Worm (Caenorhabditis elegans) whole organism, mixed stage, embryonic: ENCODE measurements around the gene srh-21.

Experiments used
- tbx-8 ChIP-seq: fragments of 200-800 bp; sonication (Bioruptor generic); optimal IDR thresholded peaks from 2 replicates; lab custom pipeline; 2018; ENCODE audit warnings: mild to moderate bottlenecking, missing genetic modification characterization, moderate library complexity, missing compliant biosample characterization
- unc-39 ChIP-seq: fragments of 150-350 bp; optimal IDR thresholded peaks from 2 replicates; lab custom pipeline; 2014; ENCODE audit warnings: missing biosample characterization, missing genetic modification characterization

DNA sequence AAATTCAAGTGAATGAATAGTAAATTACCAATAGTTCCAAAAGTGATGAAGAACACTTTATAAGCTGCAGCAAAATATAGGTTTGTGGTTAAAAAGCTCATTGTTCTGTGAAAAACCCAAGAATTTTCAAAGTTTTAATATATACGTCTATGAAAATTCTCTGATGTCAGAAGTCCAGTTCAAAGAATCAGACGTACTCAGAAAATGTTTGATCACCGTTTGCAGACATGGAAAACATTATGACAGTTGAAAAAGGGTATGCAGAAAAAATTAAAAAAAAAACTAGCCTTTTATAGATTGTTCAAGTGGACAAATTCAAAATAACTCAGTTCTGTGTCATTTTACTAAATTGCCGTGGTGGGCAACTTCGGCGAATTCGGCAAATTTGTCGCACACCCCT lies 48.2 kb downstream of the srh-21 start, which contains the start of gene srsx-10:
- TF ChIP-seq tbx-8, result no peak
- TF ChIP-seq unc-39 (tag; lab: Kevin White, UChicago), result no peak
